Worm (Caenorhabditis elegans) whole organism, L1 larva: ENCODE results near the gene myrf-1.
A peak's percentile ranks its signal among the peaks of the same experiment; 100 is the strongest.

Source experiments
- C04F5.9 ChIP-seq: sonication (generic microtip); optimal IDR thresholded peaks from 2 replicates; lab custom pipeline; 2016; ENCODE audit warnings: missing genetic modification characterization, missing compliant biosample characterization
- ama-1 ChIP-seq: fragments of 150-350 bp; optimal IDR thresholded peaks from 2 replicates; lab custom pipeline; 2014
- ceh-63 ChIP-seq: fragments of 200-800 bp; sonication (Bioruptor generic); optimal IDR thresholded peaks from 2 replicates; lab custom pipeline; 2018; ENCODE audit warnings: mild to moderate bottlenecking, missing genetic modification characterization, missing compliant biosample characterization
- ceh-8 ChIP-seq: fragments of 200-800 bp; sonication (Bioruptor generic); optimal IDR thresholded peaks from 2 replicates; lab custom pipeline; 2018; ENCODE audit warnings: mild to moderate bottlenecking, missing genetic modification characterization, moderate library complexity, missing compliant biosample characterization
- ceh-82 ChIP-seq, 3 experiments: fragments of 150-350 bp in 1 of 3; sonication (generic microtip) in 2 of 3; optimal IDR thresholded peaks; 2 replicates each; lab custom pipeline; 2014 to 2017; ENCODE audit warnings: missing biosample characterization in 3 of 3, missing genetic modification characterization in 3 of 3
- ceh-88 ChIP-seq: fragments of 200-800 bp; sonication (Bioruptor generic); IDR thresholded peaks from 2 replicates; pipeline ENCODE4 v1.3.6; 2022; ENCODE audit warnings: missing genetic modification characterization, missing compliant biosample characterization
- ces-1 ChIP-seq: fragments of 150-350 bp; optimal IDR thresholded peaks from 2 replicates; lab custom pipeline; 2014; ENCODE audit warnings: missing biosample characterization, missing genetic modification reagents, missing genetic modification characterization
- efl-1 ChIP-seq, 4 experiments: fragments of 150-350 bp; optimal IDR thresholded peaks in 3 of 4; peaks in 1 of 4; 1 replicate in 1 of 4; 2 replicates in 3 of 4; lab custom pipeline; 2014; ENCODE audit warnings: missing biosample characterization in 2 of 4, missing genetic modification characterization in 2 of 4, missing genetic modification reagents in 2 of 4
- efl-3 ChIP-seq: fragments of 200-800 bp; sonication (Bioruptor generic); optimal IDR thresholded peaks from 2 replicates; lab custom pipeline; 2018; ENCODE audit warnings: mild to moderate bottlenecking, missing genetic modification characterization, missing compliant biosample characterization
- egl-27 ChIP-seq, 2 experiments: fragments of 150-350 bp in 1 of 2; sonication (generic microtip); optimal IDR thresholded peaks; 3 replicates each; lab custom pipeline; 2017 to 2018; ENCODE audit warnings: missing biosample characterization in 2 of 2, missing genetic modification characterization in 2 of 2, missing genetic modification reagents in 2 of 2
- ets-5 ChIP-seq: fragments of 200-800 bp; sonication (Bioruptor generic); IDR thresholded peaks from 2 replicates; pipeline ENCODE4 v1.3.6; 2022; ENCODE audit warnings: missing genetic modification characterization, missing compliant biosample characterization
- fkh-10 ChIP-seq: sonication (generic microtip); optimal IDR thresholded peaks from 2 replicates; lab custom pipeline; 2017; ENCODE audit warnings: missing biosample characterization, missing genetic modification reagents, missing genetic modification characterization
- fkh-8 ChIP-seq: sonication (generic microtip); optimal IDR thresholded peaks from 2 replicates; lab custom pipeline; 2016; ENCODE audit warnings: mild to moderate bottlenecking, missing genetic modification characterization, missing compliant biosample characterization
- grh-1 ChIP-seq: fragments of 200-800 bp; sonication (Bioruptor generic); IDR thresholded peaks from 2 replicates; pipeline ENCODE4 v1.3.6; 2022; ENCODE audit warnings: missing genetic modification reagents, missing genetic modification characterization, missing compliant biosample characterization
- hlh-17 ChIP-seq: fragments of 200-800 bp; sonication (Bioruptor generic); optimal IDR thresholded peaks from 2 replicates; lab custom pipeline; 2018; ENCODE audit warnings: missing genetic modification characterization, mild to moderate bottlenecking, missing compliant biosample characterization, moderate library complexity, borderline replicate concordance
- hlh-4 ChIP-seq: sonication (generic microtip); optimal IDR thresholded peaks from 2 replicates; lab custom pipeline; 2016; ENCODE audit warnings: mild to moderate bottlenecking, missing genetic modification characterization, missing compliant biosample characterization
- irx-1 ChIP-seq: sonication (generic microtip); optimal IDR thresholded peaks from 2 replicates; lab custom pipeline; 2016; ENCODE audit warnings: missing genetic modification characterization, missing compliant biosample characterization
- lin-13 ChIP-seq: fragments of 150-350 bp; optimal IDR thresholded peaks from 2 replicates; lab custom pipeline; 2014; ENCODE audit warnings: missing biosample characterization, missing genetic modification reagents, missing genetic modification characterization
- lin-15B ChIP-seq: fragments of 150-350 bp; sonication (generic microtip); optimal IDR thresholded peaks from 3 replicates; lab custom pipeline; 2014; ENCODE audit warnings: missing biosample characterization, missing genetic modification characterization
- lin-39 ChIP-seq: fragments of 150-350 bp; optimal IDR thresholded peaks from 2 replicates; lab custom pipeline; 2014; ENCODE audit warnings: missing biosample characterization, missing genetic modification reagents, missing genetic modification characterization
- lsy-2 ChIP-seq, 2 experiments: fragments of 150-350 bp; optimal IDR thresholded peaks; 2 replicates each; lab custom pipeline; 2014; ENCODE audit warnings: missing biosample characterization in 2 of 2, missing genetic modification characterization in 2 of 2
- nhr-11 ChIP-seq: fragments of 150-350 bp; optimal IDR thresholded peaks from 2 replicates; lab custom pipeline; 2014; ENCODE audit warnings: missing biosample characterization, missing genetic modification characterization
- nhr-20 ChIP-seq: sonication (generic microtip); optimal IDR thresholded peaks from 2 replicates; lab custom pipeline; 2016; ENCODE audit warnings: mild to moderate bottlenecking, missing genetic modification characterization, missing compliant biosample characterization
- nhr-47 ChIP-seq: sonication (generic microtip); optimal IDR thresholded peaks from 2 replicates; lab custom pipeline; 2016; ENCODE audit warnings: mild to moderate bottlenecking, missing genetic modification characterization, moderate library complexity, missing compliant biosample characterization
- nhr-71 ChIP-seq: sonication (generic microtip); optimal IDR thresholded peaks from 2 replicates; lab custom pipeline; 2016; ENCODE audit warnings: mild to moderate bottlenecking, missing genetic modification characterization, moderate library complexity, missing compliant biosample characterization
- nhr-76 ChIP-seq: sonication (generic microtip); optimal IDR thresholded peaks from 2 replicates; lab custom pipeline; 2017; ENCODE audit warnings: missing biosample characterization, missing genetic modification characterization
- nhr-84 ChIP-seq: sonication (generic microtip); optimal IDR thresholded peaks from 2 replicates; lab custom pipeline; 2017; ENCODE audit warnings: missing biosample characterization, missing genetic modification characterization
- nhr-85 ChIP-seq: sonication (generic microtip); peaks from one replicate; lab custom pipeline; 2016; ENCODE audit warnings: missing genetic modification characterization, inconsistent platforms, missing compliant biosample characterization
- nhr-90 ChIP-seq: sonication (generic microtip); optimal IDR thresholded peaks from 2 replicates; lab custom pipeline; 2016; ENCODE audit warnings: mild to moderate bottlenecking, missing genetic modification characterization, missing compliant biosample characterization; ENCODE audit not compliant: poor library complexity
- pag-3 ChIP-seq: sonication (generic microtip); optimal IDR thresholded peaks from 2 replicates; lab custom pipeline; 2017; ENCODE audit warnings: missing genetic modification characterization, mild to moderate bottlenecking, missing compliant biosample characterization, antibody characterized with exemption, borderline replicate concordance; ENCODE audit not compliant: insufficient read depth
- pax-3 ChIP-seq: fragments of 200-800 bp; sonication (Bioruptor generic); optimal IDR thresholded peaks from 2 replicates; lab custom pipeline; 2018; ENCODE audit warnings: mild to moderate bottlenecking, missing genetic modification characterization, moderate library complexity, missing compliant biosample characterization
- pqm-1 ChIP-seq: sonication (generic microtip); optimal IDR thresholded peaks from 3 replicates; lab custom pipeline; 2017; ENCODE audit warnings: missing biosample characterization, missing genetic modification characterization
- rnt-1 ChIP-seq: sonication (generic microtip); optimal IDR thresholded peaks from 2 replicates; lab custom pipeline; 2016; ENCODE audit warnings: mild to moderate bottlenecking, missing genetic modification characterization, moderate library complexity, missing compliant biosample characterization
- skn-1 ChIP-seq: fragments of 150-350 bp; optimal IDR thresholded peaks from 2 replicates; lab custom pipeline; 2014; ENCODE audit warnings: missing biosample characterization, missing genetic modification characterization
- snpc-4 ChIP-seq: fragments of 150-350 bp; optimal IDR thresholded peaks from 2 replicates; lab custom pipeline; 2014; ENCODE audit warnings: missing biosample characterization, missing genetic modification characterization
- snu-23 ChIP-seq: sonication (generic microtip); optimal IDR thresholded peaks from 2 replicates; lab custom pipeline; 2016; ENCODE audit warnings: missing genetic modification characterization, missing compliant biosample characterization
- sptf-1 ChIP-seq: fragments of 150-350 bp; optimal IDR thresholded peaks from 2 replicates; lab custom pipeline; 2014; ENCODE audit warnings: missing biosample characterization, missing genetic modification characterization
- sup-37 ChIP-seq: fragments of 200-800 bp; sonication (Bioruptor generic); optimal IDR thresholded peaks from 2 replicates; lab custom pipeline; 2018; ENCODE audit warnings: mild to moderate bottlenecking, missing genetic modification characterization, missing compliant biosample characterization
- swsn-7 ChIP-seq: sonication (generic microtip); optimal IDR thresholded peaks from 2 replicates; lab custom pipeline; 2016; ENCODE audit warnings: missing genetic modification characterization, missing compliant biosample characterization
- tbx-2 ChIP-seq: sonication (generic microtip); optimal IDR thresholded peaks from 2 replicates; lab custom pipeline; 2016; ENCODE audit warnings: missing genetic modification characterization, missing compliant biosample characterization
- tlp-1 ChIP-seq: fragments of 150-350 bp; optimal IDR thresholded peaks from 2 replicates; lab custom pipeline; 2014; ENCODE audit warnings: missing biosample characterization, missing genetic modification characterization
- unc-130 ChIP-seq: fragments of 150-350 bp; optimal IDR thresholded peaks from 2 replicates; lab custom pipeline; 2017; ENCODE audit warnings: missing biosample characterization, missing genetic modification characterization, inconsistent platforms
- unc-30 ChIP-seq: sonication (generic microtip); optimal IDR thresholded peaks from 2 replicates; lab custom pipeline; 2017; ENCODE audit warnings: missing biosample characterization, missing genetic modification characterization
- unc-86 ChIP-seq: sonication (generic microtip); optimal IDR thresholded peaks from 2 replicates; lab custom pipeline; 2016; ENCODE audit warnings: missing genetic modification characterization, missing compliant biosample characterization
- unc-98 ChIP-seq: fragments of 200-800 bp; sonication (Bioruptor generic); IDR thresholded peaks from 2 replicates; pipeline ENCODE4 v1.3.6; 2022; ENCODE audit warnings: missing genetic modification characterization, missing compliant biosample characterization
- zip-4 ChIP-seq: fragments of 200-800 bp; sonication (Bioruptor generic); optimal IDR thresholded peaks from 2 replicates; lab custom pipeline; 2018; ENCODE audit warnings: mild to moderate bottlenecking, missing genetic modification characterization, moderate library complexity, missing compliant biosample characterization
- ztf-11 ChIP-seq, 2 experiments: sonication (generic microtip); optimal IDR thresholded peaks; 2 replicates each; lab custom pipeline; 2016 to 2017; ENCODE audit warnings: missing genetic modification characterization in 2 of 2, missing biosample characterization in 1 of 2, missing compliant biosample characterization in 1 of 2

myrf-1 gene

DNA sequence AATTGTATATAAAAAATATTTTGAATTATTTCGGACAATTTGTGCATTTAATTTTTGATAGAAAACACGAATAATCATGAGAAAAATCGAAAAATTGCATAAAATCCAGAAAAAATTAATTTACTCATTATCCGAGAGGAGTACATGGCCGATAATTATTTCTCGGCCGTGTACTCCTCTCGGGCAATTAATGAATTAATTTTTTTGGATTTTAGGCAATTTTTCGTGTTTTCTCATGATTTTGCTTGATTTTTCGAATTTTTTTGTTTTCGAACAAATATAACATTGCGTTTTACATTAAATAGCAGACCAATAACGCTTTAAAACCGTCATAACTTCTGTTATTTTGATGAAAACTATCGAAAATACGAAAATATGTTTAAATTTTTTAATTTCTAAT is 35.6 kb upstream of the myrf-1 start (continued):
- no peak for TF ChIP-seq unc-30 (tag; lab: Kevin White, UChicago)
- peak; percentile 85 for TF ChIP-seq pax-3 (tag; lab: Kevin White, UChicago)
- peak; percentile 55 for TF ChIP-seq nhr-11 (tag; lab: Kevin White, UChicago)
- TF ChIP-seq ceh-82 (tag; optimal IDR thresholded peaks at IDR 0.05; lab: Kevin White, UChicago) = peak in 2 of 3 experiments; percentile 35 to 49
- peak; percentile 78 for TF ChIP-seq nhr-20 (tag; lab: Kevin White, UChicago)
- peak; percentile 55 for TF ChIP-seq lin-39
- peak; percentile 91 for TF ChIP-seq nhr-90 (tag; lab: Kevin White, UChicago)
- TF ChIP-seq rnt-1 (tag; lab: Kevin White, UChicago) = peak; percentile 97
- peak; percentile 19 for TF ChIP-seq snpc-4 (tag; lab: Kevin White, UChicago)
- no peak for TF ChIP-seq lin-15B (tag; lab: Kevin White, UChicago)
- peak; percentile 55 to 75 for TF ChIP-seq efl-1 (optimal IDR thresholded peaks at IDR 0.05; lab: Kevin White, UChicago)
- TF ChIP-seq efl-1 (GFP tag; optimal IDR thresholded peaks at IDR 0.05 in 1 of 2; lab: Kevin White, UChicago) = peak; percentile 68 to 97
- peak; percentile 93 for TF ChIP-seq nhr-85 (tag; lab: Kevin White, UChicago)
- TF ChIP-seq pag-3 = no peak
- peak; percentile 79 for TF ChIP-seq swsn-7
- TF ChIP-seq ama-1 (lab: Kevin White, UChicago) = no peak
- TF ChIP-seq unc-86 = peak; percentile 58
- TF ChIP-seq ceh-63 = no peak
- peak; percentile 69 to 80 for TF ChIP-seq lsy-2 (tag; optimal IDR thresholded peaks at IDR 0.05; lab: Kevin White, UChicago)
- no peak for TF ChIP-seq fkh-10 (GFP tag; lab: Kevin White, UChicago)
- no peak for TF ChIP-seq nhr-76 (tag; lab: Kevin White, UChicago)
- no peak for TF ChIP-seq sptf-1
- peak; percentile 40 for TF ChIP-seq zip-4 (GFP tag; lab: Kevin White, UChicago)
- TF ChIP-seq snu-23 (GFP tag; lab: Kevin White, UChicago) = peak; percentile 84
- peak; percentile 65 for TF ChIP-seq lin-13 (GFP tag; lab: Kevin White, UChicago)
- peak; percentile 81 for TF ChIP-seq ceh-8 (GFP tag; lab: Kevin White, UChicago)
- TF ChIP-seq nhr-47 (tag; lab: Kevin White, UChicago) = peak; percentile 88
- TF ChIP-seq hlh-4 (tag; lab: Kevin White, UChicago) = peak; percentile 70
- no peak for TF ChIP-seq ces-1 (GFP tag; lab: Kevin White, UChicago)
- TF ChIP-seq sup-37 = peak; percentile 40
- peak; percentile 56 for TF ChIP-seq efl-3 (GFP tag; lab: Kevin White, UChicago)
- no peak for TF ChIP-seq pqm-1 (tag; lab: Kevin White, UChicago)
- TF ChIP-seq ets-5 (GFP tag; lab: Robert Waterston, UW) = no peak
- no peak for TF ChIP-seq unc-130 (tag; lab: Kevin White, UChicago)
- TF ChIP-seq irx-1 (tag; lab: Kevin White, UChicago) = peak; percentile 94
- peak; percentile 51 for TF ChIP-seq fkh-8 (tag; lab: Kevin White, UChicago)
- TF ChIP-seq ztf-11 (tag; optimal IDR thresholded peaks at IDR 0.05; lab: Kevin White, UChicago) = peak in 1 of 2 experiments; percentile 94
- peak; percentile 88 for TF ChIP-seq tbx-2 (tag; lab: Kevin White, UChicago)
- TF ChIP-seq skn-1 = peak; percentile 63
- peak; percentile 87 for TF ChIP-seq nhr-71 (tag; lab: Kevin White, UChicago)
- TF ChIP-seq unc-98 (GFP tag; lab: Robert Waterston, UW) = 0 out of 2 replicates have a peak, but pooled peaks have one; percentile 34
- TF ChIP-seq tlp-1 = no peak
- no peak for TF ChIP-seq egl-27 (tag; optimal IDR thresholded peaks at IDR 0.05; lab: Kevin White, UChicago)
- no peak for TF ChIP-seq hlh-17
- no peak for TF ChIP-seq ceh-88 (GFP tag; lab: Robert Waterston, UW)
- TF ChIP-seq nhr-84 (tag; lab: Kevin White, UChicago) = no peak
- TF ChIP-seq grh-1 (GFP tag; lab: Robert Waterston, UW) = peak; percentile 52; the same call in 1 of the 2 replicates
- TF ChIP-seq C04F5.9 (tag; lab: Kevin White, UChicago) = peak; percentile 88
- TF ChIP-seq, all 84 proteins: peak for 51
